Worm (Caenorhabditis elegans) whole organism, late embryonic: ENCODE data around the gene F07F6.8.

Source experiments
- C08G9.2 ChIP-seq: sonication (generic microtip); optimal IDR thresholded peaks from 2 replicates; lab custom pipeline; 2016; ENCODE audit warnings: mild to moderate bottlenecking, missing genetic modification characterization, moderate library complexity, missing compliant biosample characterization
- C38D4.7 ChIP-seq: fragments of 200-800 bp; sonication (Bioruptor generic); optimal IDR thresholded peaks from 2 replicates; lab custom pipeline; 2018; ENCODE audit warnings: mild to moderate bottlenecking, missing genetic modification characterization, moderate library complexity, missing compliant biosample characterization
- F13H6.1 ChIP-seq: sonication (generic microtip); optimal IDR thresholded peaks from 2 replicates; lab custom pipeline; 2016; ENCODE audit warnings: missing genetic modification characterization, missing compliant biosample characterization
- K09A11.1 ChIP-seq: sonication (generic microtip); optimal IDR thresholded peaks from 2 replicates; lab custom pipeline; 2017; ENCODE audit warnings: antibody characterized with exemption, mild to moderate bottlenecking, missing genetic modification characterization, missing compliant biosample characterization; ENCODE audit not compliant: insufficient read depth
- T23F11.4 ChIP-seq: fragments of 200-800 bp; sonication (Bioruptor generic); optimal IDR thresholded peaks from 2 replicates; lab custom pipeline; 2018; ENCODE audit warnings: mild to moderate bottlenecking, missing genetic modification characterization, missing compliant biosample characterization
- Y22D7AL.16 ChIP-seq: sonication (generic microtip); optimal IDR thresholded peaks from 2 replicates; lab custom pipeline; 2016; ENCODE audit warnings: missing genetic modification characterization, missing compliant biosample characterization
- ama-1 ChIP-seq: fragments of 150-350 bp; optimal IDR thresholded peaks from 2 replicates; lab custom pipeline; 2014
- ceh-14 ChIP-seq: sonication (generic microtip); optimal IDR thresholded peaks from 2 replicates; lab custom pipeline; 2016; ENCODE audit warnings: missing genotype, missing genetic modification characterization, missing compliant biosample characterization
- ceh-18 ChIP-seq: sonication (generic microtip); optimal IDR thresholded peaks from 2 replicates; lab custom pipeline; 2016; ENCODE audit warnings: missing genetic modification characterization, missing compliant biosample characterization
- ceh-2 ChIP-seq: sonication (generic microtip); optimal IDR thresholded peaks from 2 replicates; lab custom pipeline; 2016; ENCODE audit warnings: missing genotype, missing genetic modification characterization, missing compliant biosample characterization
- ceh-22 ChIP-seq: sonication (generic microtip); optimal IDR thresholded peaks from 2 replicates; lab custom pipeline; 2017; ENCODE audit warnings: missing biosample characterization, missing genetic modification characterization
- ceh-24 ChIP-seq: sonication (generic microtip); optimal IDR thresholded peaks from 2 replicates; lab custom pipeline; 2016; ENCODE audit warnings: mild to moderate bottlenecking, missing genetic modification characterization, missing compliant biosample characterization
- ceh-30 ChIP-seq: fragments of 150-350 bp; optimal IDR thresholded peaks from 2 replicates; lab custom pipeline; 2014; ENCODE audit warnings: missing biosample characterization, missing genetic modification characterization
- ceh-31 ChIP-seq: sonication (generic microtip); optimal IDR thresholded peaks from 2 replicates; lab custom pipeline; 2016; ENCODE audit warnings: missing genetic modification characterization, missing compliant biosample characterization
- ceh-45 ChIP-seq: fragments of 200-800 bp; sonication (Bioruptor generic); IDR thresholded peaks from 2 replicates; pipeline ENCODE4 v1.3.6; 2022; ENCODE audit warnings: missing genetic modification reagents, missing genetic modification characterization, missing compliant biosample characterization
- ceh-48 ChIP-seq: sonication (generic microtip); optimal IDR thresholded peaks from 2 replicates; lab custom pipeline; 2016; ENCODE audit warnings: missing genetic modification characterization, inconsistent platforms, missing compliant biosample characterization
- ceh-6 ChIP-seq: fragments of 200-800 bp; sonication (Bioruptor generic); optimal IDR thresholded peaks from 2 replicates; lab custom pipeline; 2018; ENCODE audit warnings: mild to moderate bottlenecking, missing genetic modification characterization, missing compliant biosample characterization
- ceh-9 ChIP-seq: sonication (generic microtip); optimal IDR thresholded peaks from 2 replicates; lab custom pipeline; 2016; ENCODE audit warnings: mild to moderate bottlenecking, missing genetic modification characterization, inconsistent platforms, missing compliant biosample characterization
- che-1 ChIP-seq: sonication (generic microtip); optimal IDR thresholded peaks from 2 replicates; lab custom pipeline; 2016; ENCODE audit warnings: mild to moderate bottlenecking, missing genetic modification characterization, missing compliant biosample characterization
- dmd-4 ChIP-seq: sonication (generic microtip); optimal IDR thresholded peaks from 2 replicates; lab custom pipeline; 2016; ENCODE audit warnings: borderline replicate concordance, missing genetic modification characterization, missing compliant biosample characterization
- dve-1 ChIP-seq: sonication (generic microtip); optimal IDR thresholded peaks from 2 replicates; lab custom pipeline; 2017; ENCODE audit warnings: antibody characterized with exemption, mild to moderate bottlenecking, missing genetic modification characterization, missing compliant biosample characterization
- elt-4 ChIP-seq: sonication (generic microtip); optimal IDR thresholded peaks from 2 replicates; lab custom pipeline; 2016; ENCODE audit warnings: missing genetic modification characterization, missing compliant biosample characterization
- eyg-1 ChIP-seq: sonication (generic microtip); optimal IDR thresholded peaks from 2 replicates; lab custom pipeline; 2016; ENCODE audit warnings: missing genotype, missing genetic modification characterization, missing compliant biosample characterization
- fax-1 ChIP-seq: sonication (generic microtip); optimal IDR thresholded peaks from 2 replicates; lab custom pipeline; 2016; ENCODE audit warnings: missing genotype, missing genetic modification characterization, missing compliant biosample characterization
- fkh-10 ChIP-seq: fragments of 150-350 bp; optimal IDR thresholded peaks from 2 replicates; lab custom pipeline; 2014; ENCODE audit warnings: missing biosample characterization, missing genetic modification reagents, missing genetic modification characterization
- fkh-6 ChIP-seq: sonication (generic microtip); optimal IDR thresholded peaks from 2 replicates; lab custom pipeline; 2016; ENCODE audit warnings: missing genetic modification characterization, missing compliant biosample characterization
- hlh-13 ChIP-seq: fragments of 200-800 bp; sonication (Bioruptor generic); optimal IDR thresholded peaks from 2 replicates; lab custom pipeline; 2018; ENCODE audit warnings: mild to moderate bottlenecking, missing genetic modification characterization, missing compliant biosample characterization
- hlh-15 ChIP-seq: sonication (generic microtip); optimal IDR thresholded peaks from 2 replicates; lab custom pipeline; 2016; ENCODE audit warnings: missing genetic modification characterization, missing compliant biosample characterization
- hlh-30 ChIP-seq: sonication (generic microtip); optimal IDR thresholded peaks from 2 replicates; lab custom pipeline; 2017; ENCODE audit warnings: antibody characterized with exemption, missing genetic modification characterization, missing compliant biosample characterization; ENCODE audit not compliant: insufficient read depth
- hlh-6 ChIP-seq: sonication (generic microtip); optimal IDR thresholded peaks from 2 replicates; lab custom pipeline; 2016; ENCODE audit warnings: missing genotype, missing genetic modification characterization, missing compliant biosample characterization
- lim-6 ChIP-seq: sonication (generic microtip); optimal IDR thresholded peaks from 2 replicates; lab custom pipeline; 2016; ENCODE audit warnings: missing genetic modification characterization, missing compliant biosample characterization
- lin-11 ChIP-seq: fragments of 200-800 bp; sonication (Bioruptor generic); optimal IDR thresholded peaks from 2 replicates; lab custom pipeline; 2018; ENCODE audit warnings: mild to moderate bottlenecking, missing genetic modification characterization, missing compliant biosample characterization
- madf-2 ChIP-seq: sonication (generic microtip); optimal IDR thresholded peaks from 2 replicates; lab custom pipeline; 2017; ENCODE audit warnings: missing genetic modification characterization, missing compliant biosample characterization
- nfya-1 ChIP-seq: sonication (generic microtip); optimal IDR thresholded peaks from 2 replicates; lab custom pipeline; 2017; ENCODE audit warnings: missing genetic modification characterization, mild to moderate bottlenecking, missing compliant biosample characterization, antibody characterized with exemption, moderate library complexity
- nhr-232 ChIP-seq: sonication (generic microtip); optimal IDR thresholded peaks from 2 replicates; lab custom pipeline; 2016; ENCODE audit warnings: missing genetic modification characterization, missing compliant biosample characterization
- odd-2 ChIP-seq: sonication (generic microtip); optimal IDR thresholded peaks from 2 replicates; lab custom pipeline; 2017; ENCODE audit warnings: antibody characterized with exemption, mild to moderate bottlenecking, missing genetic modification characterization, missing compliant biosample characterization
- pag-3 ChIP-seq: sonication (generic microtip); optimal IDR thresholded peaks from 2 replicates; lab custom pipeline; 2016; ENCODE audit warnings: missing compliant biosample characterization, missing genetic modification characterization, borderline replicate concordance
- pat-9 ChIP-seq: fragments of 200-800 bp; sonication (Bioruptor generic); optimal IDR thresholded peaks from 2 replicates; lab custom pipeline; 2018; ENCODE audit warnings: mild to moderate bottlenecking, missing genetic modification characterization, moderate library complexity, missing compliant biosample characterization
- pax-1 ChIP-seq: fragments of 150-350 bp; optimal IDR thresholded peaks from 2 replicates; lab custom pipeline; 2014; ENCODE audit warnings: missing biosample characterization, missing genetic modification characterization
- pha-2 ChIP-seq: sonication (generic microtip); optimal IDR thresholded peaks from 2 replicates; lab custom pipeline; 2017; ENCODE audit warnings: mild to moderate bottlenecking, missing genetic modification characterization, missing compliant biosample characterization
- pha-4 ChIP-seq: fragments of 150-350 bp; optimal IDR thresholded peaks from 2 replicates; lab custom pipeline; 2018; ENCODE audit warnings: missing biosample characterization, missing genetic modification reagents, missing genetic modification characterization
- pqm-1 ChIP-seq: sonication (generic microtip); optimal IDR thresholded peaks from 2 replicates; lab custom pipeline; 2016; ENCODE audit warnings: missing genetic modification characterization, missing compliant biosample characterization
- pros-1 ChIP-seq: fragments of 150-350 bp; optimal IDR thresholded peaks from 2 replicates; lab custom pipeline; 2014; ENCODE audit warnings: missing biosample characterization, missing genetic modification reagents, missing genetic modification characterization
- syd-9 ChIP-seq: sonication (generic microtip); optimal IDR thresholded peaks from 2 replicates; lab custom pipeline; 2016; ENCODE audit warnings: mild to moderate bottlenecking, missing genetic modification characterization, moderate library complexity, missing compliant biosample characterization
- tbx-2 ChIP-seq: sonication (generic microtip); optimal IDR thresholded peaks from 2 replicates; lab custom pipeline; 2016; ENCODE audit warnings: missing genetic modification characterization, missing compliant biosample characterization
- ttx-3 ChIP-seq: sonication (generic microtip); optimal IDR thresholded peaks from 2 replicates; lab custom pipeline; 2016; ENCODE audit warnings: missing genetic modification reagents, missing genetic modification characterization, missing compliant biosample characterization
- unc-3 ChIP-seq, 2 experiments: fragments of 200-800 bp in 1 of 2; sonication (Bioruptor generic) in 1 of 2; sonication (generic microtip) in 1 of 2; conservative IDR thresholded peaks in 1 of 2; optimal IDR thresholded peaks in 1 of 2; 2 replicates each; pipeline versions ENCODE4 v1.3.6 to Lab custom; 2016 to 2022; ENCODE audit warnings: missing compliant biosample characterization in 2 of 2, missing genetic modification characterization in 2 of 2, missing genetic modification reagents in 1 of 2
- unc-42 ChIP-seq: sonication (generic microtip); optimal IDR thresholded peaks from 2 replicates; lab custom pipeline; 2016; ENCODE audit warnings: missing genotype, missing genetic modification characterization, missing compliant biosample characterization
- unc-55 ChIP-seq: sonication (generic microtip); optimal IDR thresholded peaks from 2 replicates; lab custom pipeline; 2017; ENCODE audit warnings: missing biosample characterization, missing genetic modification reagents, missing genetic modification characterization
- unc-86 ChIP-seq: sonication (generic microtip); optimal IDR thresholded peaks from 2 replicates; lab custom pipeline; 2016; ENCODE audit warnings: missing genetic modification characterization, missing compliant biosample characterization
- zip-5 ChIP-seq: sonication (generic microtip); optimal IDR thresholded peaks from 2 replicates; lab custom pipeline; 2016; ENCODE audit warnings: missing genetic modification characterization, missing compliant biosample characterization

F07F6.8 gene

DNA sequence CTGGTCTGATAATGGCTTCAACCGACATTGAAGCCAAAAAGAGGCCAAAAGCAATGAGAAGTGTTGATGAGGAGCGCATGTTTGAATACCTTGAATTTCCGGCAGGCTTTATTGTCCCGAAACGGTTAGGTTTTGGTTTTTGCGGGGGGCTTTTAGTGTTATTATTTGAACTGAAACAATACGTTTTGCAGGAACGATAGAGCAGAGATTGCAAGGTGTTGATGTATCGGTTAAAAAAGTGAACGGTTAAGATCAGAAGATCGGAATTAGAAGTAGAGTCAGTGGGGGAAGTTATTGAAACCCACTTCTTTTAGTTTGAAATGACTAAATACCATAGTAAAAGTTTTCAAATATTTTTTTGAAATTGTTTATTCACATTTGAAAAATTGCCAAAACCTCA, 18.0 kb downstream of the F07F6.8 start, which contains the start of gene clec-141:
clec-141 (minus strand) TSS at position 101 of the 400 bp plus-strand sequence.
- no peak for TF ChIP-seq ceh-30 (tag; lab: Kevin White, UChicago)

DNA sequence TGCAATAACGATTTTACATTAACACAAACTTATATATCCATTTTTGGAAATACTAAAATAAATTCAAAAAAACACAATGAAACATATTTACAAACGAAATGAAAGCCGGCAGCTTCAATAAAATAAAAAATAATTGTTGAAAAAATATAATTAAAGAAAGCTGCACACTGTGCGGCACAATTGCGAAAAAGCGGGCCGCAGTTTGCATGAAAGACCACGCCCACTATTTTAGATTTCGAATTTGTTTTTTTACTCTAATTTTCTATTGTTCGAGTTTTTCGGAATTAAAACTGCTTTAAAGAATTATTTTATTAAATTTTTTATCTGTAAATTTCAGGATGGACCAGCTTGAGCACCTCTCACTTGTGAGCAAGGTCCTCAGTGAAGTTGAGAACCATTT, 26.3 kb downstream of the F07F6.8 start, which contains the start of gene mog-5:
mog-5 (plus strand) TSS at position 338 of the 400 bp plus-strand sequence.
- TF ChIP-seq dve-1 (tag; lab: Kevin White, UChicago): no peak
- TF ChIP-seq unc-86 (tag; lab: Kevin White, UChicago): peak; percentile 26
- TF ChIP-seq ttx-3: peak; percentile 69
- no peak for TF ChIP-seq lim-6 (tag; lab: Kevin White, UChicago)
- no peak for TF ChIP-seq fkh-10 (GFP tag; lab: Kevin White, UChicago)
- no peak for TF ChIP-seq ceh-18
- peak; percentile 11 for TF ChIP-seq ceh-31 (tag; lab: Kevin White, UChicago)
- no peak for TF ChIP-seq dmd-4
- no peak for TF ChIP-seq ceh-22 (tag; lab: Kevin White, UChicago)
- no peak for TF ChIP-seq ama-1 (lab: Kevin White, UChicago)
- TF ChIP-seq pha-4 (tag; lab: Kevin White, UChicago): no peak
- TF ChIP-seq tbx-2 (tag; lab: Kevin White, UChicago): peak; percentile 50
- TF ChIP-seq pha-2 (tag; lab: Kevin White, UChicago): peak; percentile 32
- TF ChIP-seq hlh-30: no peak
- no peak for TF ChIP-seq ceh-30 (tag; lab: Kevin White, UChicago)
- no peak for TF ChIP-seq madf-2 (tag; lab: Kevin White, UChicago)
- no peak for TF ChIP-seq fkh-6
- TF ChIP-seq nhr-232: peak; percentile 50
- TF ChIP-seq T23F11.4 (GFP tag; lab: Kevin White, UChicago): no peak
- peak; percentile 38 for TF ChIP-seq C38D4.7
- TF ChIP-seq pqm-1 (tag; lab: Kevin White, UChicago): no peak
- no peak for TF ChIP-seq syd-9
- no peak for TF ChIP-seq eyg-1 (tag; lab: Kevin White, UChicago)
- no peak for TF ChIP-seq ceh-48 (tag; lab: Kevin White, UChicago)
- TF ChIP-seq unc-42 (tag; lab: Kevin White, UChicago): peak; percentile 65
- no peak for TF ChIP-seq hlh-6 (tag; lab: Kevin White, UChicago)
- peak; percentile 82 for TF ChIP-seq K09A11.1
- TF ChIP-seq hlh-13 (GFP tag; lab: Kevin White, UChicago): no peak
- TF ChIP-seq F13H6.1 (tag; lab: Kevin White, UChicago): peak; percentile 31
- TF ChIP-seq che-1 (tag; lab: Kevin White, UChicago): peak; percentile 21
- no peak for TF ChIP-seq hlh-15 (tag; lab: Kevin White, UChicago)
- no peak for TF ChIP-seq pros-1 (tag; lab: Kevin White, UChicago)
- TF ChIP-seq unc-3 (GFP tag; conservative IDR thresholded peaks at IDR 0.05; lab: Robert Waterston, UW): no peak
- no peak for TF ChIP-seq unc-3 (tag; optimal IDR thresholded peaks at IDR 0.05; lab: Kevin White, UChicago)
- no peak for TF ChIP-seq ceh-45 (GFP tag; lab: Robert Waterston, UW)
- TF ChIP-seq pat-9 (tag; lab: Kevin White, UChicago): peak; percentile 30
- no peak for TF ChIP-seq C08G9.2
- no peak for TF ChIP-seq pag-3
- TF ChIP-seq ceh-2: peak; percentile 5
- no peak for TF ChIP-seq ceh-24 (tag; lab: Kevin White, UChicago)
- TF ChIP-seq nfya-1: peak; percentile 32
- TF ChIP-seq elt-4 (tag; lab: Kevin White, UChicago): no peak
- no peak for TF ChIP-seq pax-1 (tag; lab: Kevin White, UChicago)
- peak; percentile 36 for TF ChIP-seq lin-11 (tag; lab: Kevin White, UChicago)
- TF ChIP-seq fax-1 (tag; lab: Kevin White, UChicago): peak; percentile 14
- TF ChIP-seq odd-2 (tag; lab: Kevin White, UChicago): peak; percentile 64
- TF ChIP-seq ceh-14: peak; percentile 43
- no peak for TF ChIP-seq ceh-6
- TF ChIP-seq Y22D7AL.16 (tag; lab: Kevin White, UChicago): no peak
- no peak for TF ChIP-seq unc-55 (GFP tag; lab: Kevin White, UChicago)
- TF ChIP-seq ceh-9 (tag; lab: Kevin White, UChicago): no peak
- peak; percentile 13 for TF ChIP-seq zip-5 (tag; lab: Kevin White, UChicago)
